Fruit fly (Drosophila melanogaster): ENCODE data around the gene CG34298.

dm6 chr3R:30036609-30037008 lies 37.0 kb downstream of the CG34298 start, which contains the start of gene ZIPIC:
- TF ChIP-seq Abd-B (GFP tag; optimal IDR thresholded peaks at IDR 0.05) (no peak), jim (GFP tag; optimal IDR thresholded peaks at IDR 0.05) (no peak)

Data from whole organism, wandering third instar larva.